In genomic region chrX:11404247-11404646, dm6 we compare ENCODE assay signal across 2 fruit fly cellular contexts.
TF ChIP-seq lines count a peak whose summit lies in the region.

No protein-coding gene starts in this region.

- no peak for TF ChIP-seq CTCF in whole organism, embryonic (GFP tag; optimal IDR thresholded peaks at IDR 0.05; lab: Kevin White, UChicago)

TF ChIP-seq in whole organism, adult, 20 proteins besides CTCF, POLR2A, EP300 and RAD21:
- TF ChIP-seq Mnt (GFP tag; optimal IDR thresholded peaks at IDR 0.05; lab: Kevin White, UChicago), result no peak
- peak; percentile 24 for TF ChIP-seq kay (GFP tag; lab: Kevin White, UChicago; ENCODE audit: borderline replicate concordance)
- TF ChIP-seq CG11617 (GFP tag; optimal IDR thresholded peaks at IDR 0.05; lab: Kevin White, UChicago), result no peak

TF ChIP-seq in whole organism, embryonic, 481 proteins besides CTCF, POLR2A, EP300 and RAD21:
- TF ChIP-seq croc (GFP tag; conservative IDR thresholded peaks at IDR 0.05; lab: Robert Waterston, UW), result no peak
- no peak for TF ChIP-seq knrl (GFP tag; IDR thresholded peaks at IDR 0.05; lab: Robert Waterston, UW; ENCODE audit: partially characterized antibody)
- peak; percentile 43 for TF ChIP-seq sens (GFP tag; lab: Kevin White, UChicago)
- TF ChIP-seq CG1602 (GFP tag; optimal IDR thresholded peaks at IDR 0.05; lab: Kevin White, UChicago), result no peak
- peak; percentile 94 for TF ChIP-seq CG10431 (GFP tag; optimal IDR thresholded peaks at IDR 0.05; lab: Kevin White, UChicago)

Comparison
In these comparisons a context has a peak if more than half of its experiments do, and no peak if none do; other contexts are left out.
1. Of the 1 proteins assayed by ChIP-seq in both whole organism, embryonic and whole organism, adult: peak only in whole organism, embryonic: none; only in whole organism, adult: kay; in both: none; in neither: 0.